Worm (Caenorhabditis elegans) whole organism, L4/young adult: Measurements from ENCODE around the gene Y54E2A.5.

ENCODE experiments used
- W03F9.2 ChIP-seq: fragments of 150-350 bp; optimal IDR thresholded peaks from 2 replicates; lab custom pipeline; 2014; ENCODE audit warnings: missing biosample characterization, missing genetic modification characterization
- him-1 ChIP-seq: sonication (generic microtip); optimal IDR thresholded peaks from 2 replicates; lab custom pipeline; 2016; ENCODE audit warnings: missing genotype, missing genetic modification reagents, missing genetic modification characterization, missing compliant biosample characterization

ce11 chrII:14768804-14769203, 11.2 kb upstream of the Y54E2A.5 start:
- TF ChIP-seq W03F9.2 (no peak), him-1 (tag; lab: Kevin White, UChicago) (no peak)
